Comparison of ENCODE assay signal across 2 fruit fly cellular contexts in the genomic region with DNA sequence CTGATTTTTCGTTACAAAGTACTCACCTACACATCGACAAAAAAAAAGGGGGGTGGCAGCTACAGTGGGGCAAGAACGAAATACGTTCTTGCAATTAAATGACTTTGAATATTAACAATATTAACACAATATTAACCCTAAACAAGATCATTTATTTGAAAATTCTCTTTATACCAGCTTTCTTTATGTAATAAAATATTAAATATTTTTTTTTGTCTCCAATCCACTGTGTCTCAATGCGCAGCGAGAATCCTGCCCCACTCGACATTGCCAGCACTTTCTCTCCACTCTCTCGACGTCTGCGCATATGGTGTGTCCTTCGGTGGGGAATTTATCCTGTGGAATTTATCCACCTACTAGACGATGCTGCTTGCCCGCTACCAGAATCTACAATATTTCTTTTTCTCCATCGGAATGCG.
TF ChIP-seq lines count a peak whose summit lies in the region.

No protein-coding gene starts in this region.

TF ChIP-seq in whole organism, embryonic, 481 proteins besides CTCF, POLR2A, EP300 and RAD21 (continued from another document and continues in another):
- no peak for TF ChIP-seq Stat92E (GFP tag; optimal IDR thresholded peaks at IDR 0.05; lab: Kevin White, UChicago)
- TF ChIP-seq sisA (GFP tag; IDR thresholded peaks at IDR 0.05; lab: Robert Waterston, UW): peak; percentile 90
- no peak for TF ChIP-seq mld (GFP tag; IDR thresholded peaks at IDR 0.05; lab: Robert Waterston, UW; ENCODE audit: partially characterized antibody)
- TF ChIP-seq ttk (GFP tag; IDR thresholded peaks at IDR 0.05; lab: Robert Waterston, UW): peak; percentile 92
- TF ChIP-seq MESR4 (GFP tag; optimal IDR thresholded peaks at IDR 0.05; lab: Kevin White, UChicago): no peak
- TF ChIP-seq CG3726 (GFP tag; IDR thresholded peaks at IDR 0.05; lab: Robert Waterston, UW): peak; percentile 84
- peak; percentile 72 for TF ChIP-seq CG43689 (GFP tag; IDR thresholded peaks at IDR 0.05; lab: Robert Waterston, UW)
- TF ChIP-seq CG13624 (GFP tag; optimal IDR thresholded peaks at IDR 0.05; lab: Kevin White, UChicago): peak; percentile 54
- no peak for TF ChIP-seq tll (GFP tag; optimal IDR thresholded peaks at IDR 0.05; lab: Kevin White, UChicago)
- TF ChIP-seq CG9609 (GFP tag; optimal IDR thresholded peaks at IDR 0.05; lab: Kevin White, UChicago): peak; percentile 22
- peak; percentile 86 for TF ChIP-seq Sox102F (GFP tag; optimal IDR thresholded peaks at IDR 0.05; lab: Kevin White, UChicago)
- TF ChIP-seq CG6791 (GFP tag; IDR thresholded peaks at IDR 0.05; lab: Robert Waterston, UW; ENCODE audit: partially characterized antibody): no peak
- peak; percentile 96 for TF ChIP-seq Atf6 (GFP tag; IDR thresholded peaks at IDR 0.05; lab: Robert Waterston, UW)
- TF ChIP-seq CG12942 (GFP tag; optimal IDR thresholded peaks at IDR 0.05; lab: Kevin White, UChicago): peak; percentile 74
- peak; percentile 96 for TF ChIP-seq Ada2b (GFP tag; IDR thresholded peaks at IDR 0.05; lab: Robert Waterston, UW)
- TF ChIP-seq lola (GFP tag; optimal IDR thresholded peaks at IDR 0.05; lab: Kevin White, UChicago): peak in 1 of 3 experiments; percentile 83
- peak; percentile 91 for TF ChIP-seq CG17359 (tag; optimal IDR thresholded peaks at IDR 0.05; lab: Kevin White, UChicago)
- TF ChIP-seq gem (tag; optimal IDR thresholded peaks at IDR 0.05; lab: Kevin White, UChicago): peak; percentile 92
- peak; percentile 74 for TF ChIP-seq D19A (tag; optimal IDR thresholded peaks at IDR 0.05; lab: Kevin White, UChicago)
- TF ChIP-seq Dad (GFP tag; optimal IDR thresholded peaks at IDR 0.05; lab: Kevin White, UChicago): peak; percentile 57
- TF ChIP-seq chinmo (GFP tag; IDR thresholded peaks at IDR 0.05; lab: Robert Waterston, UW; ENCODE audit: partially characterized antibody): no peak
- TF ChIP-seq CG2116 (GFP tag; optimal IDR thresholded peaks at IDR 0.05; lab: Kevin White, UChicago): peak; percentile 54
- TF ChIP-seq Xbp1 (GFP tag; optimal IDR thresholded peaks at IDR 0.05; lab: Kevin White, UChicago): peak; percentile 83
- no peak for TF ChIP-seq ab (GFP tag; optimal IDR thresholded peaks at IDR 0.05; lab: Kevin White, UChicago)
- peak; percentile 73; the same call in 2 of the 3 replicates for TF ChIP-seq CG11560 (tag; IDR thresholded peaks at IDR 0.05; lab: Robert Waterston, UW)
- TF ChIP-seq sens-2 (GFP tag; IDR thresholded peaks at IDR 0.05; lab: Robert Waterston, UW): peak; percentile 83
- TF ChIP-seq otp (GFP tag; IDR thresholded peaks at IDR 0.05; lab: Robert Waterston, UW): peak; percentile 93
- peak; percentile 90 for TF ChIP-seq HHEX (GFP tag; optimal IDR thresholded peaks at IDR 0.05; lab: Kevin White, UChicago)
- TF ChIP-seq Hmx (GFP tag; optimal IDR thresholded peaks at IDR 0.05; lab: Kevin White, UChicago): peak; percentile 39
- peak; percentile 89 for TF ChIP-seq CG12299 (tag; optimal IDR thresholded peaks at IDR 0.05; lab: Kevin White, UChicago)
- peak; percentile 6 for TF ChIP-seq CG12769 (tag; optimal IDR thresholded peaks at IDR 0.05; lab: Kevin White, UChicago)
- no peak for TF ChIP-seq Dp (GFP tag; optimal IDR thresholded peaks at IDR 0.05; lab: Kevin White, UChicago)
- TF ChIP-seq abd-A (tag; optimal IDR thresholded peaks at IDR 0.05; lab: Kevin White, UChicago): no peak
- TF ChIP-seq E2f2 (GFP tag; IDR thresholded peaks at IDR 0.05; lab: Robert Waterston, UW): peak; percentile 81
- peak; percentile 91 for TF ChIP-seq CG11504 (tag; optimal IDR thresholded peaks at IDR 0.05; lab: Kevin White, UChicago)
- peak; percentile 95 for TF ChIP-seq slbo (GFP tag; IDR thresholded peaks at IDR 0.05; lab: Robert Waterston, UW)
- peak; percentile 10 for TF ChIP-seq slp2 (GFP tag; optimal IDR thresholded peaks at IDR 0.05; lab: Kevin White, UChicago)
- peak; percentile 37 for TF ChIP-seq gro (GFP tag; optimal IDR thresholded peaks at IDR 0.05; lab: Kevin White, UChicago)
- TF ChIP-seq row (GFP tag; IDR thresholded peaks at IDR 0.05; lab: Robert Waterston, UW): peak; percentile 96
- TF ChIP-seq Hr78 (GFP tag; optimal IDR thresholded peaks at IDR 0.05; lab: Kevin White, UChicago): peak in 1 of 2 experiments; percentile 35
- TF ChIP-seq CG18764 (GFP tag; optimal IDR thresholded peaks at IDR 0.05; lab: Kevin White, UChicago): peak; percentile 73
- peak; percentile 41; the same call in 1 of the 3 replicates for TF ChIP-seq sr (GFP tag; IDR thresholded peaks at IDR 0.05; lab: Robert Waterston, UW)
- peak; percentile 93 for TF ChIP-seq cwo (GFP tag; optimal IDR thresholded peaks at IDR 0.05; lab: Kevin White, UChicago)
- TF ChIP-seq CG5180 (GFP tag; optimal IDR thresholded peaks at IDR 0.05; lab: Kevin White, UChicago): peak; percentile 77
- TF ChIP-seq eyg (GFP tag; optimal IDR thresholded peaks at IDR 0.05; lab: Kevin White, UChicago): no peak
- peak; percentile 57; the same call in 2 of the 3 replicates for TF ChIP-seq CG14860 (GFP tag; IDR thresholded peaks at IDR 0.05; lab: Robert Waterston, UW; ENCODE audit: partially characterized antibody)
- peak; percentile 34 for TF ChIP-seq Bdp1 (GFP tag; optimal IDR thresholded peaks at IDR 0.05; lab: Kevin White, UChicago)
- TF ChIP-seq Vsx1 (GFP tag; optimal IDR thresholded peaks at IDR 0.05; lab: Kevin White, UChicago): peak; percentile 62
- peak; percentile 62 for TF ChIP-seq sug (tag; optimal IDR thresholded peaks at IDR 0.05; lab: Kevin White, UChicago)
- TF ChIP-seq Ets65A (GFP tag; lab: Kevin White, UChicago): peak; percentile 86
- peak; percentile 11 for TF ChIP-seq Sry-δ (GFP tag; optimal IDR thresholded peaks at IDR 0.05; lab: Kevin White, UChicago)
- TF ChIP-seq fd96Cb (tag; optimal IDR thresholded peaks at IDR 0.05; lab: Kevin White, UChicago): peak; percentile 86
- TF ChIP-seq Eip74EF (GFP tag; optimal IDR thresholded peaks at IDR 0.05; lab: Kevin White, UChicago): peak in 1 of 2 experiments; percentile 84
- TF ChIP-seq Rx (GFP tag; IDR thresholded peaks at IDR 0.05; lab: Robert Waterston, UW): peak; percentile 87
- peak; percentile 72 for TF ChIP-seq schlank (tag; optimal IDR thresholded peaks at IDR 0.05; lab: Kevin White, UChicago)
- TF ChIP-seq CG6765 (GFP tag; optimal IDR thresholded peaks at IDR 0.05; lab: Kevin White, UChicago): peak; percentile 82
- TF ChIP-seq her (GFP tag; optimal IDR thresholded peaks at IDR 0.05; lab: Kevin White, UChicago): peak; percentile 38
- TF ChIP-seq CG6654 (GFP tag; optimal IDR thresholded peaks at IDR 0.05; lab: Kevin White, UChicago): peak; percentile 67
- TF ChIP-seq CG13123 (GFP tag; optimal IDR thresholded peaks at IDR 0.05; lab: Kevin White, UChicago): peak; percentile 72
- no peak for TF ChIP-seq hb (GFP tag; IDR thresholded peaks at IDR 0.05; lab: Robert Waterston, UW; ENCODE audit: partially characterized antibody)
- no peak for TF ChIP-seq ERR (GFP tag; optimal IDR thresholded peaks at IDR 0.05; lab: Kevin White, UChicago)
- peak; percentile 86 for TF ChIP-seq CG4424 (GFP tag; optimal IDR thresholded peaks at IDR 0.05; lab: Kevin White, UChicago)

TF ChIP-seq in whole organism, prepupa, 60 proteins besides CTCF, POLR2A, EP300 and RAD21 (continued from another document):
- peak; percentile 61 for TF ChIP-seq CG4318 (GFP tag; optimal IDR thresholded peaks at IDR 0.05; lab: Kevin White, UChicago)
- peak; percentile 46 for TF ChIP-seq Ets96B (tag; optimal IDR thresholded peaks at IDR 0.05; lab: Kevin White, UChicago)
- TF ChIP-seq fd85E (GFP tag; optimal IDR thresholded peaks at IDR 0.05; lab: Kevin White, UChicago): no peak
- peak; percentile 36 for TF ChIP-seq dac (GFP tag; optimal IDR thresholded peaks at IDR 0.05; lab: Kevin White, UChicago)
- peak; percentile 43 for TF ChIP-seq fd59A (GFP tag; optimal IDR thresholded peaks at IDR 0.05; lab: Kevin White, UChicago)
- TF ChIP-seq Hr39 (GFP tag; optimal IDR thresholded peaks at IDR 0.05; lab: Kevin White, UChicago): peak; percentile 10
- TF ChIP-seq Eip78C (GFP tag; lab: Kevin White, UChicago): peak; percentile 93
- peak; percentile 71 for TF ChIP-seq acj6 (GFP tag; optimal IDR thresholded peaks at IDR 0.05; lab: Kevin White, UChicago)
- peak; percentile 65 for TF ChIP-seq CG9139 (GFP tag; optimal IDR thresholded peaks at IDR 0.05; lab: Kevin White, UChicago)
- peak; percentile 91 for TF ChIP-seq CG15336 (GFP tag; IDR thresholded peaks at IDR 0.05; lab: Robert Waterston, UW)
